Worm (Caenorhabditis elegans): ENCODE measurements around the gene sqst-4.

Gene sqst-4

ce11 chrV:16527796-16528195 lies 39.5 kb downstream of the sqst-4 start, which contains the start of gene F36D3.16:
TSS of gene F36D3.16 (plus strand) at chrV:16528096.
- TF ChIP-seq W03F9.2 (tag; optimal IDR thresholded peaks at IDR 0.05) (no peak), him-1 (tag; optimal IDR thresholded peaks at IDR 0.05) (no peak), dao-5 (tag; optimal IDR thresholded peaks at IDR 0.05) (no peak)

ce11 chrV:16534000-16534399 lies 45.7 kb downstream of the sqst-4 start, which contains the start of gene cpr-2:
TSS of gene cpr-2 (minus strand) at chrV:16534100.
- TF ChIP-seq him-1 (tag; optimal IDR thresholded peaks at IDR 0.05) (no peak), W03F9.2 (tag; optimal IDR thresholded peaks at IDR 0.05) (no peak), dao-5 (tag; optimal IDR thresholded peaks at IDR 0.05) (no peak)

- no peak for TF ChIP-seq him-1 (tag; optimal IDR thresholded peaks at IDR 0.05)
- TF ChIP-seq dao-5 (tag; optimal IDR thresholded peaks at IDR 0.05) = no peak
- no peak for TF ChIP-seq W03F9.2 (tag; optimal IDR thresholded peaks at IDR 0.05)
These were observed 46.9 kb downstream of the sqst-4 start, which contains the start of gene Y32B12B.8 for ce11 chrV:16535172-16535571. TSS of gene Y32B12B.8 (plus strand) at chrV:16535472.

- TF ChIP-seq W03F9.2 (tag; optimal IDR thresholded peaks at IDR 0.05) (no peak), dao-5 (tag; optimal IDR thresholded peaks at IDR 0.05) (no peak), him-1 (tag; optimal IDR thresholded peaks at IDR 0.05) (no peak)
These were observed 48.4 kb downstream of the sqst-4 start, which contains the start of gene Y32B12B.1 for ce11 chrV:16536701-16537100. TSS of gene Y32B12B.1 (plus strand) at chrV:16537001.

ce11 chrV:16537908-16538446 lies 49.7 kb downstream of the sqst-4 start, which contains the start of gene Y32B12B.2:
TSS of gene Y32B12B.2 (plus strand) at chrV:16538396.
- TF ChIP-seq W03F9.2 (tag; optimal IDR thresholded peaks at IDR 0.05) (no peak), dao-5 (tag; optimal IDR thresholded peaks at IDR 0.05) (no peak), him-1 (tag; optimal IDR thresholded peaks at IDR 0.05) (no peak)
